Fruit fly (Drosophila melanogaster) whole organism, wandering third instar larva: ENCODE data around the gene fy.
A peak's percentile ranks its signal among the peaks of the same experiment; 100 is the strongest.

Experiments
- CG32264 ChIP-seq: fragments of 200-800 bp; sonication (Bioruptor generic); optimal IDR thresholded peaks from 2 replicates; lab custom pipeline; 2016; ENCODE audit warnings: missing biosample characterization, missing genetic modification characterization
- CG9705 ChIP-seq: fragments of 200-800 bp; sonication (Bioruptor generic); optimal IDR thresholded peaks from 2 replicates; lab custom pipeline; 2018; ENCODE audit warnings: missing biosample characterization, mild to moderate bottlenecking, missing genetic modification characterization
- CrebA ChIP-seq: fragments of 200-800 bp; sonication (Bioruptor generic); optimal IDR thresholded peaks from 2 replicates; lab custom pipeline; 2016; ENCODE audit warnings: missing biosample characterization, mild to moderate bottlenecking, missing genetic modification characterization, borderline replicate concordance
- Dfd ChIP-seq: fragments of >200 bp; optimal IDR thresholded peaks from 2 replicates; lab custom pipeline; 2017; ENCODE audit warnings: missing biosample characterization, missing genetic modification characterization
- Dif ChIP-seq: fragments of 200-275, 200-300 bp; sonication (Bioruptor generic); optimal IDR thresholded peaks from 2 replicates; lab custom pipeline; 2018; ENCODE audit warnings: missing biosample characterization, missing genetic modification characterization; ENCODE audit not compliant: partially characterized antibody
- GATAd ChIP-seq: sonication (Bioruptor generic); optimal IDR thresholded peaks from 2 replicates; lab custom pipeline; 2016; ENCODE audit warnings: missing biosample characterization, missing genetic modification characterization
- HLH106 ChIP-seq: fragments of 200-800 bp; optimal IDR thresholded peaks from 3 replicates; lab custom pipeline; 2019; ENCODE audit warnings: missing biosample characterization, mild to moderate bottlenecking, missing genetic modification characterization, moderate library complexity
- Hnf4 ChIP-seq: fragments of 200-800 bp; sonication (Bioruptor generic); optimal IDR thresholded peaks from 2 replicates; lab custom pipeline; 2016; ENCODE audit warnings: missing biosample characterization, mild to moderate bottlenecking, missing genetic modification characterization
- Hr78 ChIP-seq: fragments of >200 bp; optimal IDR thresholded peaks from 2 replicates; lab custom pipeline; 2017; ENCODE audit warnings: missing biosample characterization, missing genetic modification characterization
- Hr83 ChIP-seq: fragments of 200-300 bp; sonication (Bioruptor generic); optimal IDR thresholded peaks from 2 replicates; lab custom pipeline; 2016; ENCODE audit warnings: missing biosample characterization, mild to moderate bottlenecking, missing genetic modification characterization, moderate library complexity; ENCODE audit not compliant: poor library complexity, severe bottlenecking
- Jra ChIP-seq: sonication (Bioruptor generic); optimal IDR thresholded peaks from 2 replicates; lab custom pipeline; 2016; ENCODE audit warnings: missing biosample characterization, missing genetic modification characterization
- Mio ChIP-seq: sonication (Bioruptor generic); optimal IDR thresholded peaks from 2 replicates; lab custom pipeline; 2016; ENCODE audit warnings: missing biosample characterization, missing genetic modification characterization
- Myc ChIP-seq: fragments of >200 bp; optimal IDR thresholded peaks from 2 replicates; lab custom pipeline; 2017
- OdsH ChIP-seq: fragments of 200-800 bp; sonication (Bioruptor generic); optimal IDR thresholded peaks from 2 replicates; lab custom pipeline; 2016; ENCODE audit warnings: missing biosample characterization, mild to moderate bottlenecking, missing genetic modification characterization
- Rel ChIP-seq, 2 experiments: fragments of 200-800 bp; sonication (Bioruptor generic) in 1 of 2; optimal IDR thresholded peaks; 2 replicates in 1 of 2; 3 replicates in 1 of 2; lab custom pipeline; 2016 to 2019; ENCODE audit warnings: mild to moderate bottlenecking in 2 of 2, missing biosample characterization in 2 of 2, missing genetic modification characterization in 2 of 2, moderate library complexity in 1 of 2
- Sp1 ChIP-seq: fragments of 200-800 bp; sonication (Bioruptor generic); optimal IDR thresholded peaks from 3 replicates; lab custom pipeline; 2019; ENCODE audit warnings: missing biosample characterization, mild to moderate bottlenecking, missing genetic modification characterization, moderate library complexity
- Vsx2 ChIP-seq: fragments of 200-300, 225-300 bp; sonication (Bioruptor generic); optimal IDR thresholded peaks from 2 replicates; lab custom pipeline; 2018; ENCODE audit warnings: missing biosample characterization, missing genetic modification characterization; ENCODE audit not compliant: partially characterized antibody
- br ChIP-seq: fragments of 200-800 bp; sonication (Bioruptor generic); optimal IDR thresholded peaks from 2 replicates; lab custom pipeline; 2016; ENCODE audit warnings: missing biosample characterization, missing genetic modification characterization
- brk ChIP-seq: fragments of 200-800 bp; sonication (Bioruptor generic); optimal IDR thresholded peaks from 2 replicates; lab custom pipeline; 2016; ENCODE audit warnings: missing biosample characterization, mild to moderate bottlenecking, missing genetic modification characterization
- dl ChIP-seq, 2 experiments: fragments of 175-275, 200-275 bp in 1 of 2; fragments of 200-275 bp in 1 of 2; sonication (Bioruptor generic); optimal IDR thresholded peaks; lab custom pipeline; 2018; ENCODE audit warnings: mild to moderate bottlenecking in 2 of 2, missing biosample characterization in 2 of 2, missing genetic modification characterization in 2 of 2, moderate library complexity in 2 of 2; ENCODE audit not compliant: partially characterized antibody in 2 of 2, insufficient read depth in 1 of 2
- dmrt93B ChIP-seq: fragments of 200-800 bp; sonication (Bioruptor generic); optimal IDR thresholded peaks from 2 replicates; lab custom pipeline; 2018; ENCODE audit warnings: missing biosample characterization, mild to moderate bottlenecking, missing genetic modification characterization
- dsf ChIP-seq: sonication (Bioruptor generic); optimal IDR thresholded peaks from 2 replicates; lab custom pipeline; 2016; ENCODE audit warnings: missing biosample characterization, missing genetic modification characterization, borderline replicate concordance
- ey ChIP-seq: fragments of 200-800 bp; sonication (Bioruptor generic); optimal IDR thresholded peaks from 2 replicates; lab custom pipeline; 2016; ENCODE audit warnings: missing biosample characterization, missing genetic modification characterization
- foxo ChIP-seq, 2 experiments: fragments of 200-800 bp; sonication (Bioruptor generic); optimal IDR thresholded peaks; 2 replicates in 1 of 2; 3 replicates in 1 of 2; lab custom pipeline; 2016 to 2017; ENCODE audit warnings: missing biosample characterization in 2 of 2, missing genetic modification characterization in 2 of 2
- fru ChIP-seq: fragments of 200-800 bp; sonication (Bioruptor generic); optimal IDR thresholded peaks from 3 replicates; lab custom pipeline; 2016; ENCODE audit warnings: missing biosample characterization, mild to moderate bottlenecking, missing genetic modification characterization
- h ChIP-seq: fragments of 200-800 bp; sonication (Bioruptor generic); optimal IDR thresholded peaks from 3 replicates; lab custom pipeline; 2016; ENCODE audit warnings: missing biosample characterization, mild to moderate bottlenecking, missing genetic modification characterization
- jim ChIP-seq: fragments of 175-275, 200-325 bp; sonication (Bioruptor generic); optimal IDR thresholded peaks from 2 replicates; lab custom pipeline; 2016; ENCODE audit warnings: missing biosample characterization, mild to moderate bottlenecking, missing genetic modification characterization
- lola ChIP-seq: fragments of >200 bp; optimal IDR thresholded peaks from 2 replicates; lab custom pipeline; 2017; ENCODE audit warnings: missing biosample characterization, missing genetic modification characterization
- pan ChIP-seq: fragments of >200 bp; optimal IDR thresholded peaks from 2 replicates; lab custom pipeline; 2017
- psq ChIP-seq: fragments of 200-800 bp; sonication (Bioruptor generic); optimal IDR thresholded peaks from 3 replicates; lab custom pipeline; 2017; ENCODE audit warnings: missing biosample characterization, mild to moderate bottlenecking, missing genetic modification characterization, moderate library complexity
- rgr ChIP-seq: fragments of 200-800 bp; sonication (Bioruptor generic); optimal IDR thresholded peaks from 3 replicates; lab custom pipeline; 2016; ENCODE audit warnings: missing biosample characterization, mild to moderate bottlenecking, missing genetic modification characterization
- sage ChIP-seq: fragments of 200-800 bp; sonication (Bioruptor generic); optimal IDR thresholded peaks from 2 replicates; lab custom pipeline; 2016; ENCODE audit warnings: missing biosample characterization, mild to moderate bottlenecking, missing genetic modification characterization
- sv ChIP-seq: fragments of 200-800 bp; sonication (Bioruptor generic); optimal IDR thresholded peaks from 3 replicates; lab custom pipeline; 2016; ENCODE audit warnings: missing biosample characterization, missing genetic modification characterization
- tai ChIP-seq: sonication (Bioruptor generic); optimal IDR thresholded peaks from 2 replicates; lab custom pipeline; 2016; ENCODE audit warnings: missing biosample characterization, missing genetic modification characterization
- usp ChIP-seq: fragments of >200 bp; optimal IDR thresholded peaks from 2 replicates; lab custom pipeline; 2017; ENCODE audit warnings: missing biosample characterization, missing genetic modification characterization
- woc ChIP-seq: sonication (Bioruptor generic); optimal IDR thresholded peaks from 2 replicates; lab custom pipeline; 2016; ENCODE audit warnings: missing biosample characterization, mild to moderate bottlenecking, missing genetic modification characterization

The fy gene

dm6 chr2L:8376717-8377116 lies 26.4 kb downstream of the fy start, which contains the start of the genes CG13390 and CG17294:
Gene CG13390 (minus strand): TSS chr2L:8376797.
Gene CG17294 (plus strand): TSS chr2L:8377035.
- TF ChIP-seq usp (no peak), Myc (lab: Kevin White, UChicago) (no peak), sv (peak; percentile 98), Hr83 (peak; percentile 83), Sp1 (peak; percentile 100), psq (GFP tag; lab: Kevin White, UChicago) (peak; percentile 99), rgr (peak; percentile 100), CG32264 (GFP tag; lab: Kevin White, UChicago) (peak; percentile 95), Hnf4 (GFP tag; lab: Kevin White, UChicago) (peak; percentile 99), dl (GFP tag; optimal IDR thresholded peaks at IDR 0.05; lab: Kevin White, UChicago; ENCODE audit: insufficient read depth in 1 of 2, partially characterized antibody in 2 of 2) (no peak), HLH106 (peak; percentile 100), fru (GFP tag; lab: Kevin White, UChicago) (peak; percentile 99), Dfd (GFP tag; lab: Kevin White, UChicago) (no peak), OdsH (peak; percentile 99), GATAd (peak; percentile 95), jim (GFP tag; lab: Kevin White, UChicago) (peak; percentile 89), brk (GFP tag; lab: Kevin White, UChicago) (peak; percentile 99), dmrt93B (GFP tag; lab: Kevin White, UChicago) (peak; percentile 99), tai (no peak), Rel (GFP tag; optimal IDR thresholded peaks at IDR 0.05; lab: Kevin White, UChicago) (peak; percentile 97), Rel (tag; optimal IDR thresholded peaks at IDR 0.05; lab: Kevin White, UChicago) (peak; percentile 95), Jra (GFP tag; lab: Kevin White, UChicago) (peak; percentile 98), sage (GFP tag; lab: Kevin White, UChicago) (peak; percentile 98), dsf (GFP tag; lab: Kevin White, UChicago) (peak; percentile 96), pan (lab: Kevin White, UChicago) (no peak), h (GFP tag; lab: Kevin White, UChicago) (peak; percentile 100), ey (GFP tag; lab: Kevin White, UChicago) (peak; percentile 97), foxo (GFP tag; optimal IDR thresholded peaks at IDR 0.05; lab: Kevin White, UChicago) (peak; percentile 87 to 100), Hr78 (GFP tag; lab: Kevin White, UChicago) (no peak), woc (GFP tag; lab: Kevin White, UChicago) (peak; percentile 95), br (GFP tag; lab: Kevin White, UChicago) (peak; percentile 97), Mio (GFP tag; lab: Kevin White, UChicago) (peak; percentile 85), CG9705 (GFP tag; lab: Kevin White, UChicago) (peak; percentile 99)

dm6 chr2L:8374235-8374634 lies 28.8 kb downstream of the fy start, which contains the start of gene Wdr82:
Gene Wdr82 (plus strand): TSS chr2L:8374461.
- TF ChIP-seq jim (GFP tag; lab: Kevin White, UChicago) = no peak
- no peak for TF ChIP-seq dsf (GFP tag; lab: Kevin White, UChicago)
- no peak for TF ChIP-seq rgr
- no peak for TF ChIP-seq Vsx2 (GFP tag; lab: Kevin White, UChicago)
- TF ChIP-seq Dif (GFP tag; lab: Kevin White, UChicago) = no peak
- TF ChIP-seq lola (GFP tag; lab: Kevin White, UChicago) = no peak
- TF ChIP-seq, all 38 proteins: peak for 0

- TF ChIP-seq tai = no peak
- no peak for TF ChIP-seq Rel (GFP tag; optimal IDR thresholded peaks at IDR 0.05; lab: Kevin White, UChicago)
- peak; percentile 27 for TF ChIP-seq Rel (tag; optimal IDR thresholded peaks at IDR 0.05; lab: Kevin White, UChicago)
- no peak for TF ChIP-seq dmrt93B (GFP tag; lab: Kevin White, UChicago)
- no peak for TF ChIP-seq br (GFP tag; lab: Kevin White, UChicago)
- TF ChIP-seq Jra (GFP tag; lab: Kevin White, UChicago) = no peak
- no peak for TF ChIP-seq CrebA (GFP tag; lab: Kevin White, UChicago)
- no peak for TF ChIP-seq psq (GFP tag; lab: Kevin White, UChicago)
- TF ChIP-seq Myc (lab: Kevin White, UChicago) = no peak
Observed at dm6 chr2L:8372248-8372647, 30.8 kb downstream of the fy start.
